Worm (Caenorhabditis elegans): ENCODE data around the gene F29B9.8.

Gene F29B9.8

ce11 chrIV:4686898-4687297 is 39.4 kb downstream of the F29B9.8 start:
- TF ChIP-seq nfya-1 (tag; optimal IDR thresholded peaks at IDR 0.05) (no peak), unc-42 (tag; optimal IDR thresholded peaks at IDR 0.05) (no peak), syd-9 (tag; optimal IDR thresholded peaks at IDR 0.05) (no peak), odd-2 (tag; optimal IDR thresholded peaks at IDR 0.05) (no peak), unc-86 (tag; optimal IDR thresholded peaks at IDR 0.05) (no peak), ttx-3 (tag; optimal IDR thresholded peaks at IDR 0.05) (no peak), rnt-1 (tag; optimal IDR thresholded peaks at IDR 0.05) (peak; percentile 46), elt-4 (tag; optimal IDR thresholded peaks at IDR 0.05) (peak; percentile 45), ceh-30 (tag; optimal IDR thresholded peaks at IDR 0.05) (no peak), T23F11.4 (GFP tag; optimal IDR thresholded peaks at IDR 0.05) (no peak)

ce11 chrIV:4688221-4688620 is 40.7 kb downstream of the F29B9.8 start, which contains the start of gene bus-4:
Gene bus-4, plus strand, starts transcription at chrIV:4688269.
- TF ChIP-seq mec-3 (tag; optimal IDR thresholded peaks at IDR 0.05; ENCODE audit: borderline replicate concordance), result no peak
- no peak for TF ChIP-seq nfya-1 (tag; optimal IDR thresholded peaks at IDR 0.05)
- no peak for TF ChIP-seq ceh-9 (tag; optimal IDR thresholded peaks at IDR 0.05)
- no peak for TF ChIP-seq K09A11.1 (tag; optimal IDR thresholded peaks at IDR 0.05; ENCODE audit: insufficient read depth)
- TF ChIP-seq ttx-3 (tag; optimal IDR thresholded peaks at IDR 0.05), result no peak
- no peak for TF ChIP-seq unc-86 (tag; optimal IDR thresholded peaks at IDR 0.05)
- no peak for TF ChIP-seq ceh-22 (tag; optimal IDR thresholded peaks at IDR 0.05)

ce11 chrIV:4692463-4692862 is 45.0 kb downstream of the F29B9.8 start, which contains the start of gene spe-51:
Gene spe-51, plus strand, starts transcription at chrIV:4692763.
- TF ChIP-seq ceh-6 (GFP tag; optimal IDR thresholded peaks at IDR 0.05), result no peak
- TF ChIP-seq hlh-6 (tag; optimal IDR thresholded peaks at IDR 0.05), result no peak
- TF ChIP-seq hlh-30 (tag; optimal IDR thresholded peaks at IDR 0.05; ENCODE audit: insufficient read depth), result no peak
- TF ChIP-seq unc-3 (GFP tag; conservative IDR thresholded peaks at IDR 0.05), result no peak
- no peak for TF ChIP-seq unc-3 (tag; optimal IDR thresholded peaks at IDR 0.05)
- no peak for TF ChIP-seq pag-3 (tag; optimal IDR thresholded peaks at IDR 0.05; ENCODE audit: borderline replicate concordance)
- no peak for TF ChIP-seq ceh-30 (tag; optimal IDR thresholded peaks at IDR 0.05)
